Worm (Caenorhabditis elegans): ENCODE results near the gene nas-24.

nas-24 gene

ce11 chrV:13753481-13753880 is 15.7 kb upstream of the nas-24 start, which contains the start of gene F20G2.1:
F20G2.1 (minus strand) TSS chrV:13753581.
- TF ChIP-seq arid-1 (GFP tag; conservative IDR thresholded peaks at IDR 0.05): no peak
- TF ChIP-seq ztf-11 (tag; optimal IDR thresholded peaks at IDR 0.05): no peak
- TF ChIP-seq daf-19 (GFP tag; conservative IDR thresholded peaks at IDR 0.05): no peak
- no peak for TF ChIP-seq hlh-11 (tag; optimal IDR thresholded peaks at IDR 0.05)
- no peak for TF ChIP-seq zip-11 (GFP tag; IDR thresholded peaks at IDR 0.05)
- TF ChIP-seq nhr-102 (tag; optimal IDR thresholded peaks at IDR 0.05): no peak
- TF ChIP-seq ceh-82 (tag; optimal IDR thresholded peaks at IDR 0.05): no peak
- no peak for TF ChIP-seq nhr-77 (tag; optimal IDR thresholded peaks at IDR 0.05)
- no peak for TF ChIP-seq spr-1 (tag; optimal IDR thresholded peaks at IDR 0.05)
- no peak for TF ChIP-seq F26F4.8 (GFP tag; conservative IDR thresholded peaks at IDR 0.05)
- TF ChIP-seq ceh-28 (tag; optimal IDR thresholded peaks at IDR 0.05): no peak
- no peak for TF ChIP-seq madf-9 (GFP tag; conservative IDR thresholded peaks at IDR 0.05)
- no peak for TF ChIP-seq ctbp-1 (GFP tag; IDR thresholded peaks at IDR 0.05)
- no peak for TF ChIP-seq zip-2 (tag; optimal IDR thresholded peaks at IDR 0.05)
- TF ChIP-seq sdz-12 (GFP tag; optimal IDR thresholded peaks at IDR 0.05): no peak
- no peak for TF ChIP-seq lin-13 (GFP tag; optimal IDR thresholded peaks at IDR 0.05)
- no peak for TF ChIP-seq zfp-3 (GFP tag; conservative IDR thresholded peaks at IDR 0.05)
- TF ChIP-seq F10B5.3 (tag; optimal IDR thresholded peaks at IDR 0.05): no peak
- TF ChIP-seq Y5F2A.4 (GFP tag; optimal IDR thresholded peaks at IDR 0.05): no peak

DNA sequence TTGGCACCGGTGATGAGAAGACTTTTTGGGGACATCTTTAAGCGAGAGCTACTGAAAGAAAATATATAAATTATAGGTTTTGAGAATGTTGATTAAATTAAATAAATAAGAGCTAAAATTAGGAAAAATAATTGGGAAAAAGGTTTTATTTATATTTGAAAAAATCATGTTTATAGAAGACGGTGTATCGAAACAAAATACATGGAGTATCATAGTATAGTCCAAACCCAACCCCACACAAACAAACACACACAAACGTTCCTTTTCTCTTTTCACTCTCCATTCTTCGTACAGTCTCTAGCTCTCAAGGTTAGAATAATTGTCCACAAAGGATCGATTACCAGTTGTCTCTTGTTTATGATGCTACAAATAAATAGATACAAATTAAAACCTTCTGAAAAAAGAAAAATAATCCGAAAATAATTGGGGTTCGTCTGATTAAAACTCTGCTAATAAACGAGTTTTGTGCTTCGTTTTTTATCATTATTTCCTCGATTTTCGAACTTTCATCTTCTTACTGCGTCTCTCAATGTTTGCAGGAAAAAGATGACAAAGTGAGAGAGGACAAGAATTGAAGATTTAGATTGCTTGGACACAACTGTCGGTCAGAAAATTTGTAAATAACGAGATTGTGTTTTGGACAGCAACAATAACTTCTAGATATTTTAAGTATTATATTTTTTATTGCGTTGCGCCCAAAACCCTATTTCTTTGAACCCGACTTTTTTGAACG is 12.7 kb upstream of the nas-24 start, which contains the start of gene F20G2.2:
Gene F20G2.2, minus strand, starts transcription at position 51 of the 733 bp plus-strand sequence.
- TF ChIP-seq dve-1 (tag; optimal IDR thresholded peaks at IDR 0.05; ENCODE audit: insufficient read depth): peak; percentile 35
- TF ChIP-seq nhr-28 (tag; optimal IDR thresholded peaks at IDR 0.05): peak; percentile 44
- TF ChIP-seq unc-39 (tag; optimal IDR thresholded peaks at IDR 0.05): no peak
- peak; percentile 45; the same call in 1 of the 2 replicates for TF ChIP-seq dmd-6 (GFP tag; IDR thresholded peaks at IDR 0.05)
- peak; percentile 34 for TF ChIP-seq hlh-11 (tag; optimal IDR thresholded peaks at IDR 0.05)
- TF ChIP-seq fos-1 (tag; optimal IDR thresholded peaks at IDR 0.05): no peak
- no peak for TF ChIP-seq cey-2 (tag; optimal IDR thresholded peaks at IDR 0.05; ENCODE audit: borderline replicate concordance, insufficient read depth)
- no peak for TF ChIP-seq fkh-10 (GFP tag; optimal IDR thresholded peaks at IDR 0.05)
- TF ChIP-seq mep-1 (tag; optimal IDR thresholded peaks at IDR 0.05): peak; percentile 1
- peak in 1 of 2 experiments; percentile 2 for TF ChIP-seq daf-16 (GFP tag; optimal IDR thresholded peaks at IDR 0.05)
- peak; percentile 21 for TF ChIP-seq daf-16 (tag; optimal IDR thresholded peaks at IDR 0.05)

- TF ChIP-seq fkh-10 (GFP tag; optimal IDR thresholded peaks at IDR 0.05): peak; percentile 8
- peak; percentile 64 for TF ChIP-seq dve-1 (tag; optimal IDR thresholded peaks at IDR 0.05; ENCODE audit: insufficient read depth)
- no peak for TF ChIP-seq F49E8.2 (tag; optimal IDR thresholded peaks at IDR 0.05; ENCODE audit: borderline replicate concordance)
- TF ChIP-seq rbr-2 (tag; optimal IDR thresholded peaks at IDR 0.05): peak; percentile 46
- no peak for TF ChIP-seq snpc-1.2 (GFP tag; IDR thresholded peaks at IDR 0.05)
- TF ChIP-seq aha-1 (tag): no peak
- no peak for TF ChIP-seq dmd-9 (GFP tag; IDR thresholded peaks at IDR 0.05)
- no peak for TF ChIP-seq egl-27 (tag; optimal IDR thresholded peaks at IDR 0.05)
- TF ChIP-seq mep-1 (tag; optimal IDR thresholded peaks at IDR 0.05): peak; percentile 18
- peak; percentile 35 for TF ChIP-seq hlh-30 (tag; optimal IDR thresholded peaks at IDR 0.05; ENCODE audit: insufficient read depth)
- no peak for TF ChIP-seq nhr-41 (GFP tag; IDR thresholded peaks at IDR 0.05)
- no peak for TF ChIP-seq nhr-48 (tag; optimal IDR thresholded peaks at IDR 0.05)
- no peak for TF ChIP-seq daf-8 (GFP tag; IDR thresholded peaks at IDR 0.05)
- no peak for TF ChIP-seq lim-7 (GFP tag; IDR thresholded peaks at IDR 0.05)
- no peak for TF ChIP-seq F37D6.2 (tag; optimal IDR thresholded peaks at IDR 0.05)
- TF ChIP-seq Y48G9A.11 (GFP tag; IDR thresholded peaks at IDR 0.05): no peak
- no peak for TF ChIP-seq duxl-1 (tag; optimal IDR thresholded peaks at IDR 0.05; ENCODE audit: poor library complexity)
- 0 out of 2 replicates have a peak, but pooled peaks have one; percentile 7 for TF ChIP-seq dmd-6 (GFP tag; IDR thresholded peaks at IDR 0.05)
- no peak for TF ChIP-seq saeg-2 (GFP tag; IDR thresholded peaks at IDR 0.05)
- TF ChIP-seq Y5F2A.4 (GFP tag; optimal IDR thresholded peaks at IDR 0.05): no peak
- TF ChIP-seq set-16 (GFP tag; IDR thresholded peaks at IDR 0.05): no peak
- TF ChIP-seq egl-43 (GFP tag; IDR thresholded peaks at IDR 0.05): no peak
- no peak for TF ChIP-seq mxl-2 (GFP tag; conservative IDR thresholded peaks at IDR 0.05)
- no peak for TF ChIP-seq snpc-4 (tag; optimal IDR thresholded peaks at IDR 0.05)
- TF ChIP-seq F10B5.3 (tag; optimal IDR thresholded peaks at IDR 0.05): no peak
Measured at ce11 chrV:13757349-13757748, 11.8 kb upstream of the nas-24 start.

All from whole organism, L4 larva.